Worm (Caenorhabditis elegans) whole organism, midembryonic: Measurements from ENCODE around the gene F59B1.8.
"Not testable (repeated sequence)": the region's sequence is repeated elsewhere in the genome, so short reads cannot be mapped to it uniquely, and the experiment has no call there.

Source experiments
- T22C8.4 ChIP-seq: fragments of 200-800 bp; sonication (Bioruptor generic); IDR thresholded peaks from 2 replicates; pipeline ENCODE4 v1.3.6; 2022; ENCODE audit warnings: missing genetic modification characterization, missing compliant biosample characterization
- cog-1 ChIP-seq: sonication (generic microtip); optimal IDR thresholded peaks from 2 replicates; lab custom pipeline; 2016; ENCODE audit warnings: missing genetic modification characterization, missing compliant biosample characterization
- flt-1 ChIP-seq: fragments of 200-800 bp; sonication (Bioruptor generic); IDR thresholded peaks from 2 replicates; pipeline ENCODE4 v1.3.6; 2022; ENCODE audit warnings: missing genetic modification characterization, missing compliant biosample characterization
- klf-2 ChIP-seq: fragments of 200-800 bp; sonication (Bioruptor generic); conservative IDR thresholded peaks from 2 replicates; pipeline ENCODE4 v1.3.6; 2022; ENCODE audit warnings: missing genetic modification reagents, missing genetic modification characterization, missing compliant biosample characterization
- med-1 ChIP-seq: sonication (generic microtip); optimal IDR thresholded peaks from 2 replicates; lab custom pipeline; 2017; ENCODE audit warnings: missing genetic modification characterization, mild to moderate bottlenecking, missing compliant biosample characterization, antibody characterized with exemption, missing genetic modification reagents; ENCODE audit not compliant: insufficient read depth
- ref-1 ChIP-seq: fragments of 200-800 bp; sonication (Bioruptor generic); conservative IDR thresholded peaks from 2 replicates; pipeline ENCODE4 v1.3.6; 2022; ENCODE audit warnings: missing genetic modification reagents, missing genetic modification characterization, missing compliant biosample characterization
- tab-1 ChIP-seq: fragments of 200-800 bp; sonication (Bioruptor generic); IDR thresholded peaks from 2 replicates; pipeline ENCODE4 v1.3.6; 2022; ENCODE audit warnings: missing genetic modification characterization, missing compliant biosample characterization
- ztf-23 ChIP-seq: fragments of 200-800 bp; sonication (Bioruptor generic); IDR thresholded peaks from 2 replicates; pipeline ENCODE4 v1.3.6; 2022; ENCODE audit warnings: missing genetic modification reagents, missing genetic modification characterization, missing compliant biosample characterization
- ztf-29 ChIP-seq: fragments of 200-800 bp; sonication (Bioruptor generic); IDR thresholded peaks from 2 replicates; pipeline ENCODE4 v1.3.6; 2022; ENCODE audit warnings: missing genetic modification reagents, missing genetic modification characterization, missing compliant biosample characterization

The F59B1.8 gene

DNA sequence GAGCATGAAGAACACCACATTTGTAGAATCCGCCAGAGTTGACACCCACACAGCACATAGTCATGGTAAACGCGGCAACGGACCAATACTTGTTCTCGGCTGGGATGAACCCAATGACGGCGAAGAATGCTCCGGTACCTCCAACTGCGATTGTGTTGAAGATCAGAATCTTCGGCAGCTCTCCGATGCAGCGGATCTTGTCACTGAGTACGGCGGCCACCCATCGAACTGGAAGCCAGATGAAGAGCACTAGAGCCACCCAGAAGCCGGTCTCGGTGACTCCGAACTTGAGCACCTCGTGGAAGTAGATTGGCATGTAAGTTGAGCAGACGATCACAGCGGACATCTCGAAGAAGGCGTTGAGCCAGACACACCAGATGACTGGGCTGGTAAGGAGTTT lies 31.0 kb downstream of the F59B1.8 start:
- TF ChIP-seq tab-1 (GFP tag; lab: Robert Waterston, UW) (no peak), med-1 (no peak), klf-2 (GFP tag; lab: Robert Waterston, UW) (no peak), ztf-23 (no peak), flt-1 (no peak), cog-1 (tag; lab: Kevin White, UChicago) (no peak), ref-1 (GFP tag; lab: Robert Waterston, UW) (no peak), T22C8.4 (GFP tag; lab: Robert Waterston, UW) (no peak), ztf-29 (GFP tag; lab: Robert Waterston, UW) (no peak)

ce11 chrV:3611654-3612053 lies 32.4 kb downstream of the F59B1.8 start, which contains the start of gene T22F3.10:
Gene T22F3.10, minus strand, starts transcription at chrV:3611754.
- no peak for TF ChIP-seq ref-1 (GFP tag; lab: Robert Waterston, UW)
- TF ChIP-seq klf-2 (GFP tag; lab: Robert Waterston, UW), result no peak
- TF ChIP-seq tab-1 (GFP tag; lab: Robert Waterston, UW), result no peak
- TF ChIP-seq med-1, result no peak
- TF ChIP-seq flt-1, result no peak
- TF ChIP-seq ztf-23, result no peak
- no peak for TF ChIP-seq T22C8.4 (GFP tag; lab: Robert Waterston, UW)
- TF ChIP-seq cog-1 (tag; lab: Kevin White, UChicago), result no peak
- no peak for TF ChIP-seq ztf-29 (GFP tag; lab: Robert Waterston, UW)

DNA sequence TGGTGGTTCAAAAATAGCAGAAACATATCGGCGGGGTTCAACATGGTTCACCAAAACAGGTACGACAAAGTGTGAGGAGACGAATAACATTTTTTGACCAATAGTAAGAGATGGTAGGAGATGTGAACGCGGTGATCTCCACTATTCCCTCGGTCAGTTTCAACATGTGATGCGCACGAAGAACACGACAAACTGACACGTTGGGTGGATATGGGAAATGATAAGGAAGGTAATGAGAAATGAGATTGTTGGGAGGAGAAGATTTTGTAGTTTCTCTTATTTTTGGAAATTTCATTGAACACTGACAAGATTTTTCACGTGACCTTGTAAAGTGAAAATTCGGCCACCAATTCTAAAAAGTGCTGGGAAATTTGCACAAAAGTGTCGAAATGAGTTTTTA lies 33.3 kb downstream of the F59B1.8 start:
- TF ChIP-seq ref-1 (GFP tag; lab: Robert Waterston, UW) (no peak), ztf-23 (no peak), ztf-29 (GFP tag; lab: Robert Waterston, UW) (no peak), T22C8.4 (GFP tag; lab: Robert Waterston, UW) (no peak)

- no peak for TF ChIP-seq ref-1 (GFP tag; lab: Robert Waterston, UW)
These were observed 37.7 kb downstream of the F59B1.8 start for ce11 chrV:3606391-3606790.

DNA sequence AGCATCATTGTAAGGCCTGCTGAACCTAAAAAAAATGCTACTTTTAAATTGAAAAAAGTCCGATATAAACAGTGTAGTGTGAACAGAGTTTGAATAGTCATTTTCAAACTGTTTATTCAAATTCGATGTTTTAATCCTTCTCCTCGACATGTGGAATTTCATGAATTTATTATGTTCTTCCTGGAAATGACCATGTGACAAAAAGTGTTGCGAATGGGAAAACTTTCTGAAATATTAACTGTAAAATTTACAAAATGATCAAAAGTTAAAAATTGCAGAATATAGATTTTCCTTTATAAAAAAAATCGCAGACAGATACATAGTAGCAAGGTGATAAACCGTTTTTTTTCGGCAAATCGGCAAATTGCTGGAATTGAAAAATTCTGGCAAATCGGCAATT lies 38.7 kb downstream of the F59B1.8 start, which contains the start of gene T22F3.8:
T22F3.8 (minus strand) TSS at position 101 of the 400 bp plus-strand sequence.
- TF ChIP-seq med-1 (no peak), ztf-23 (no peak), T22C8.4 (GFP tag; lab: Robert Waterston, UW) (no peak), flt-1 (no peak), tab-1 (GFP tag; lab: Robert Waterston, UW) (no peak), klf-2 (GFP tag; lab: Robert Waterston, UW) (no peak), ref-1 (GFP tag; lab: Robert Waterston, UW) (no peak), ztf-29 (GFP tag; lab: Robert Waterston, UW) (no peak), cog-1 (tag; lab: Kevin White, UChicago) (no peak)

ce11 chrV:3600570-3600969 lies 43.5 kb downstream of the F59B1.8 start, which contains the start of gene T22F3.7:
Gene T22F3.7, minus strand, starts transcription at chrV:3600670.
- TF ChIP-seq cog-1 (tag; lab: Kevin White, UChicago) (no peak), T22C8.4 (GFP tag; lab: Robert Waterston, UW) (no peak), ztf-29 (GFP tag; lab: Robert Waterston, UW) (no peak), flt-1 (no peak), tab-1 (GFP tag; lab: Robert Waterston, UW) (no peak), ref-1 (GFP tag; lab: Robert Waterston, UW) (no peak), ztf-23 (no peak), klf-2 (GFP tag; lab: Robert Waterston, UW) (no peak)

DNA sequence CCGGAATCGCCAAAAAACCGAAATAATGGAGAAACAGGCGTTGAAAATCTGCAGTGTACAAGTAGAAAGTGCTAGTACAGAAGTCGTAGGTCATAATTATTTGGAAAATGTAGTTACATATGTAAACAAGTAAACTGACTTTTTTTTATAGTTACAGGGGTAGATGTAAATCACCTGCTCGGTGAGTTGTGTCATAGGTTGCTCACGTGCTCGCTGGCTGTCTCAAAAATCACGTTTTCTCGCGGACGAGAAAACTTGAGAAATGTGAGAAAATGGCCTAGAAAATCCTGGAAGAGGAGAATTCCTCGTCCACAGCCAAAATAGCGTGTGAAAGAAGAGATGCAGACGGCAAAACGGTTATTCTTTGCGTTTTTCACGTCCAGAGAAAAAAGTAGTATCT lies 47.0 kb downstream of the F59B1.8 start, which contains the start of gene srh-212:
srh-212 (minus strand) TSS at position 101 of the 400 bp plus-strand sequence.
- not testable (repeated sequence) for TF ChIP-seq ztf-23; med-1; ztf-29 (GFP tag; lab: Robert Waterston, UW)

DNA sequence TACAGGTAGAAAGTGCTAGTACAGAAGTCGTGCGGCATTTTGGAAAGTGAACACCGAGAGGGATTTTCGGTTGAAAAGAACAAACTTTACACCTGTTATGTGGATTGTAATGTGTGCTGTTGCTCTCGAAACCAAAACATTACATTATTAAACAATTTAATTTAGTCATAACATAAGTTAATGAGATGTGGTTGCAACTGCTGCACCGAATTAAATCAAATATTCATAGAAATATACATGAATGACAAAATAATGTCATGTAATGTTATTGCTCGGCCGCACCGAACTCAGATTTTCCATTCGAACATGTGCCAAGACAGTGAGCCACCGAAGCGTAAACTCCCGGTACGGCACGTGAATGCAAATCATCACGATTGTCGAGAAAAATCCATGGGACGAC lies 49.1 kb downstream of the F59B1.8 start, which contains the start of gene srh-213:
srh-213 (minus strand) TSS at position 101 of the 400 bp plus-strand sequence.
- TF ChIP-seq flt-1 (no peak), cog-1 (tag; lab: Kevin White, UChicago) (no peak), T22C8.4 (GFP tag; lab: Robert Waterston, UW) (no peak), tab-1 (GFP tag; lab: Robert Waterston, UW) (no peak), klf-2 (GFP tag; lab: Robert Waterston, UW) (no peak), ref-1 (GFP tag; lab: Robert Waterston, UW) (no peak), ztf-23 (no peak), ztf-29 (GFP tag; lab: Robert Waterston, UW) (no peak), med-1 (no peak)

DNA sequence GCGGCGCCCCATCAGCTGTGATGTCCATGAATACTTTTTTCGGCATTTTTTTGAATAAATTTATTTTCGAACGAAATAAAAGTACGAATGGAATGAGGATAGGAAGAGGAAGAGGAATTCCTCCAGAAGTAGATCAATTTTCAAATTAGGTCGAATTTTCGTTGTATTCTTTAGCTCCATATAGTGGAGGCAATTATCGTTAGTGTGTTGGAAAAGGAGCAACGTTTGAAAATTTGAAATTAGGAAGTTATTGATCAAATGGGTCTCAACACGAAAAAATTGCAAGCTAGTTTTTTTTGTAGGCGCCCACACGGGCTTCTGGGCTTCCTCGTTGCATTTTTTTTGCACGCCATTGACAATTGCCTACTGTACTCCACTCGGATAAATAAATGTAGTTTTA lies 51.9 kb downstream of the F59B1.8 start, which contains the start of gene T22F3.12:
T22F3.12 (minus strand) TSS at position 101 of the 400 bp plus-strand sequence.
- TF ChIP-seq ztf-29 (GFP tag; lab: Robert Waterston, UW), result no peak
- TF ChIP-seq cog-1 (tag; lab: Kevin White, UChicago), result no peak
- no peak for TF ChIP-seq flt-1
- TF ChIP-seq ref-1 (GFP tag; lab: Robert Waterston, UW), result no peak
- TF ChIP-seq med-1, result no peak
- no peak for TF ChIP-seq ztf-23
- TF ChIP-seq klf-2 (GFP tag; lab: Robert Waterston, UW), result no peak
- TF ChIP-seq tab-1 (GFP tag; lab: Robert Waterston, UW), result no peak
- no peak for TF ChIP-seq T22C8.4 (GFP tag; lab: Robert Waterston, UW)
